Fruit fly (Drosophila melanogaster) whole organism, embryonic: Measurements from ENCODE around the gene Setx.

ENCODE experiments used
- Asciz ChIP-seq: fragments of 200-800 bp; sonication (Bioruptor generic); optimal IDR thresholded peaks from 2 replicates; lab custom pipeline; 2017; ENCODE audit warnings: missing biosample characterization, mild to moderate bottlenecking, missing genetic modification characterization, missing genetic modification reagents
- B-H1 ChIP-seq: fragments of 200-800 bp; sonication (Bioruptor generic); IDR thresholded peaks from 3 replicates; pipeline ENCODE4 v1.3.6; 2022; ENCODE audit warnings: missing biosample characterization, missing genetic modification characterization
- C15 ChIP-seq: fragments of 200-800 bp; sonication (Bioruptor generic); IDR thresholded peaks from 3 replicates; pipeline ENCODE4 v1.3.6; 2022; ENCODE audit warnings: missing biosample characterization, missing genetic modification characterization
- CG11723 ChIP-seq: fragments of 200-800 bp; sonication (Bioruptor generic); optimal IDR thresholded peaks from 2 replicates; lab custom pipeline; 2017; ENCODE audit warnings: missing biosample characterization, mild to moderate bottlenecking, missing genetic modification characterization
- CG14860 ChIP-seq: fragments of 200-800 bp; sonication (Bioruptor generic); IDR thresholded peaks from 3 replicates; pipeline ENCODE4 v1.3.6; 2022; ENCODE audit warnings: missing biosample characterization, missing genetic modification characterization; ENCODE audit not compliant: partially characterized antibody
- CG1602 ChIP-seq: fragments of 200-800 bp; sonication (Bioruptor generic); optimal IDR thresholded peaks from 3 replicates; lab custom pipeline; 2016; ENCODE audit warnings: missing biosample characterization, missing genetic modification characterization
- CG17802 ChIP-seq: fragments of 200-800 bp; sonication (Bioruptor generic); optimal IDR thresholded peaks from 2 replicates; lab custom pipeline; 2018; ENCODE audit warnings: missing biosample characterization, mild to moderate bottlenecking, missing genetic modification characterization, moderate library complexity
- CG2120 ChIP-seq: fragments of 200-800 bp; sonication (Bioruptor generic); optimal IDR thresholded peaks from 3 replicates; lab custom pipeline; 2016; ENCODE audit warnings: missing biosample characterization, missing genetic modification characterization
- CG2199 ChIP-seq: fragments of 200-800 bp; sonication (Bioruptor generic); IDR thresholded peaks from 3 replicates; pipeline ENCODE4 v1.3.6; 2022; ENCODE audit warnings: missing biosample characterization, missing genetic modification characterization
- CG2712 ChIP-seq: fragments of 200-800 bp; optimal IDR thresholded peaks from 3 replicates; lab custom pipeline; 2019; ENCODE audit warnings: missing biosample characterization, mild to moderate bottlenecking, missing genetic modification characterization, moderate library complexity
- CG30403 ChIP-seq: fragments of 200-800 bp; sonication (Bioruptor generic); optimal IDR thresholded peaks from 3 replicates; lab custom pipeline; 2016; ENCODE audit warnings: missing biosample characterization, missing genetic modification characterization
- CG31388 ChIP-seq: fragments of 200-800 bp; sonication (Bioruptor generic); optimal IDR thresholded peaks from 2 replicates; lab custom pipeline; 2016; ENCODE audit warnings: missing biosample characterization, missing genetic modification characterization
- CG32532 ChIP-seq: fragments of 200-800 bp; sonication (Bioruptor generic); IDR thresholded peaks from 2 replicates; pipeline ENCODE4 v1.3.6; 2022; ENCODE audit warnings: missing biosample characterization, missing genetic modification characterization
- CG32767 ChIP-seq: fragments of 200-800 bp; sonication (Bioruptor generic); IDR thresholded peaks from 2 replicates; pipeline ENCODE4 v1.3.6; 2022; ENCODE audit warnings: missing biosample characterization, missing genetic modification characterization
- CG43689 ChIP-seq: fragments of 200-800 bp; sonication (Bioruptor generic); IDR thresholded peaks from 2 replicates; pipeline ENCODE4 v1.3.6; 2022; ENCODE audit warnings: missing biosample characterization, missing genetic modification characterization
- CG9876 ChIP-seq: fragments of 200-800 bp; sonication (Bioruptor generic); optimal IDR thresholded peaks from 2 replicates; lab custom pipeline; 2016; ENCODE audit warnings: missing biosample characterization, missing genetic modification characterization
- CG9932 ChIP-seq: fragments of 200-800 bp; sonication (Bioruptor generic); IDR thresholded peaks from 2 replicates; pipeline ENCODE4 v1.3.6; 2022; ENCODE audit warnings: missing biosample characterization, missing genetic modification characterization
- CHES-1-like ChIP-seq: fragments of 200-800 bp; sonication (Bioruptor generic); optimal IDR thresholded peaks from 2 replicates; lab custom pipeline; 2016; ENCODE audit warnings: missing biosample characterization, missing genetic modification characterization
- CoRest ChIP-seq: fragments of 200-800 bp; sonication (Bioruptor generic); optimal IDR thresholded peaks from 3 replicates; lab custom pipeline; 2018; ENCODE audit warnings: missing biosample characterization, mild to moderate bottlenecking, missing genetic modification characterization, moderate library complexity
- CrebB ChIP-seq: fragments of 200-800 bp; sonication (Bioruptor generic); optimal IDR thresholded peaks from 3 replicates; lab custom pipeline; 2018; ENCODE audit warnings: missing biosample characterization, mild to moderate bottlenecking, missing genetic modification characterization
- Dll ChIP-seq: fragments of 200-800 bp; sonication (Bioruptor generic); IDR thresholded peaks from 4 replicates; pipeline ENCODE4 v1.3.6; 2022; ENCODE audit warnings: missing biosample characterization, missing genetic modification characterization; ENCODE audit not compliant: partially characterized antibody
- Dref ChIP-seq: fragments of 200-800 bp; sonication (Bioruptor generic); IDR thresholded peaks from 2 replicates; pipeline ENCODE4 v1.3.6; 2022; ENCODE audit warnings: missing biosample characterization, missing genetic modification characterization
- Ets97D ChIP-seq: fragments of 200-800 bp; sonication (Bioruptor generic); optimal IDR thresholded peaks from 3 replicates; lab custom pipeline; 2016; ENCODE audit warnings: missing biosample characterization, missing genetic modification characterization
- Hand ChIP-seq: fragments of 200-800 bp; sonication (Bioruptor generic); optimal IDR thresholded peaks from 2 replicates; lab custom pipeline; 2017; ENCODE audit warnings: mild to moderate bottlenecking, missing biosample characterization, missing genetic modification reagents, missing genetic modification characterization
- Hsf ChIP-seq: fragments of 200-800 bp; sonication (Bioruptor generic); optimal IDR thresholded peaks from 3 replicates; lab custom pipeline; 2016; ENCODE audit warnings: missing biosample characterization, missing genetic modification characterization
- MESR4 ChIP-seq: fragments of 200-800 bp; sonication (Bioruptor generic); optimal IDR thresholded peaks from 2 replicates; lab custom pipeline; 2018; ENCODE audit warnings: missing biosample characterization, mild to moderate bottlenecking, missing genetic modification characterization, moderate library complexity
- Mrtf ChIP-seq: fragments of 200-800 bp; sonication (Bioruptor generic); IDR thresholded peaks from 3 replicates; pipeline ENCODE4 v1.3.6; 2022; ENCODE audit warnings: missing biosample characterization, missing genetic modification characterization
- Neu2 ChIP-seq: fragments of 200-800 bp; sonication (Bioruptor generic); optimal IDR thresholded peaks from 3 replicates; lab custom pipeline; 2016; ENCODE audit warnings: missing biosample characterization, missing genetic modification characterization, borderline replicate concordance
- Opbp ChIP-seq: fragments of 200-800 bp; sonication (Bioruptor generic); IDR thresholded peaks from 3 replicates; pipeline ENCODE4 v1.3.6; 2022; ENCODE audit warnings: missing biosample characterization, missing genetic modification characterization; ENCODE audit not compliant: partially characterized antibody
- Optix ChIP-seq: fragments of 200-800 bp; sonication (Bioruptor generic); IDR thresholded peaks from 3 replicates; pipeline ENCODE4 v1.3.6; 2022; ENCODE audit warnings: missing biosample characterization, missing genetic modification characterization
- Ravus ChIP-seq: fragments of 200-800 bp; sonication (Bioruptor generic); IDR thresholded peaks from 2 replicates; pipeline ENCODE4 v1.3.6; 2022; ENCODE audit warnings: missing biosample characterization, missing genetic modification characterization
- Sox102F ChIP-seq: fragments of 200-800 bp; sonication (Bioruptor generic); optimal IDR thresholded peaks from 2 replicates; lab custom pipeline; 2018; ENCODE audit warnings: missing biosample characterization, mild to moderate bottlenecking, missing genetic modification characterization, moderate library complexity
- Sry-δ ChIP-seq: fragments of 200-800 bp; sonication (Bioruptor generic); optimal IDR thresholded peaks from 2 replicates; lab custom pipeline; 2016; ENCODE audit warnings: missing biosample characterization, missing genetic modification characterization
- ap ChIP-seq: fragments of 200-800 bp; sonication (Bioruptor generic); IDR thresholded peaks from 2 replicates; pipeline ENCODE4 v1.3.6; 2022; ENCODE audit warnings: missing biosample characterization, missing genetic modification characterization
- bsh ChIP-seq, 2 experiments: fragments of 200-800 bp; sonication (Bioruptor generic); optimal IDR thresholded peaks; 2 replicates each; lab custom pipeline; 2017 to 2018; ENCODE audit warnings: mild to moderate bottlenecking in 2 of 2, missing biosample characterization in 2 of 2, missing genetic modification characterization in 2 of 2, moderate library complexity in 1 of 2
- cato ChIP-seq: fragments of 200-800 bp; sonication (Bioruptor generic); optimal IDR thresholded peaks from 2 replicates; lab custom pipeline; 2016; ENCODE audit warnings: missing biosample characterization, missing genetic modification characterization, borderline replicate concordance
- ci ChIP-seq: fragments of 200-800 bp; sonication (Bioruptor generic); IDR thresholded peaks from 3 replicates; pipeline ENCODE4 v1.3.6; 2022; ENCODE audit warnings: missing biosample characterization, missing genetic modification characterization
- corto ChIP-seq: fragments of 200-800 bp; sonication (Bioruptor generic); optimal IDR thresholded peaks from 2 replicates; lab custom pipeline; 2016; ENCODE audit warnings: missing biosample characterization, mild to moderate bottlenecking, missing genetic modification characterization, moderate library complexity
- dmrt11E ChIP-seq: fragments of 200-800 bp; sonication (Bioruptor generic); optimal IDR thresholded peaks from 3 replicates; lab custom pipeline; 2018; ENCODE audit warnings: missing biosample characterization, mild to moderate bottlenecking, missing genetic modification characterization, moderate library complexity
- grau ChIP-seq: fragments of 200-800 bp; optimal IDR thresholded peaks from 3 replicates; lab custom pipeline; 2019; ENCODE audit warnings: missing biosample characterization, mild to moderate bottlenecking, missing genetic modification characterization, moderate library complexity
- ind ChIP-seq: fragments of 200-800 bp; sonication (Bioruptor generic); optimal IDR thresholded peaks from 3 replicates; lab custom pipeline; 2016; ENCODE audit warnings: missing biosample characterization, missing genetic modification characterization
- inv ChIP-seq: fragments of 200-800 bp; sonication (Bioruptor generic); IDR thresholded peaks from 2 replicates; pipeline ENCODE4 v1.3.6; 2022; ENCODE audit warnings: missing biosample characterization, missing genetic modification characterization; ENCODE audit not compliant: partially characterized antibody
- lola ChIP-seq, 3 experiments: fragments of >200 bp in 2 of 3; fragments of 200-800 bp in 1 of 3; sonication (Bioruptor generic) in 1 of 3; optimal IDR thresholded peaks; 2 replicates each; lab custom pipeline; 2017 to 2019; ENCODE audit warnings: missing biosample characterization in 3 of 3, missing genetic modification characterization in 3 of 3, mild to moderate bottlenecking in 1 of 3, moderate library complexity in 1 of 3
- otp ChIP-seq: fragments of 200-800 bp; sonication (Bioruptor generic); IDR thresholded peaks from 3 replicates; pipeline ENCODE4, ENCODE4 v1.3.6; 2022; ENCODE audit warnings: missing biosample characterization, missing genetic modification characterization
- pho ChIP-seq: fragments of 200-800 bp; sonication (Bioruptor generic); optimal IDR thresholded peaks from 2 replicates; lab custom pipeline; 2016; ENCODE audit warnings: missing biosample characterization, missing genetic modification characterization
- sqz ChIP-seq: fragments of 200-800 bp; sonication (Bioruptor generic); optimal IDR thresholded peaks from 3 replicates; lab custom pipeline; 2018; ENCODE audit warnings: missing biosample characterization, mild to moderate bottlenecking, missing genetic modification characterization
- wdn ChIP-seq: fragments of 200-800 bp; sonication (Bioruptor generic); IDR thresholded peaks from 2 replicates; pipeline ENCODE4 v1.3.6; 2022; ENCODE audit warnings: missing biosample characterization, missing genetic modification characterization
- zfh2 ChIP-seq: fragments of 200-800 bp; sonication (Bioruptor generic); optimal IDR thresholded peaks from 2 replicates; lab custom pipeline; 2016; ENCODE audit warnings: missing biosample characterization, missing genetic modification characterization

Gene Setx

DNA sequence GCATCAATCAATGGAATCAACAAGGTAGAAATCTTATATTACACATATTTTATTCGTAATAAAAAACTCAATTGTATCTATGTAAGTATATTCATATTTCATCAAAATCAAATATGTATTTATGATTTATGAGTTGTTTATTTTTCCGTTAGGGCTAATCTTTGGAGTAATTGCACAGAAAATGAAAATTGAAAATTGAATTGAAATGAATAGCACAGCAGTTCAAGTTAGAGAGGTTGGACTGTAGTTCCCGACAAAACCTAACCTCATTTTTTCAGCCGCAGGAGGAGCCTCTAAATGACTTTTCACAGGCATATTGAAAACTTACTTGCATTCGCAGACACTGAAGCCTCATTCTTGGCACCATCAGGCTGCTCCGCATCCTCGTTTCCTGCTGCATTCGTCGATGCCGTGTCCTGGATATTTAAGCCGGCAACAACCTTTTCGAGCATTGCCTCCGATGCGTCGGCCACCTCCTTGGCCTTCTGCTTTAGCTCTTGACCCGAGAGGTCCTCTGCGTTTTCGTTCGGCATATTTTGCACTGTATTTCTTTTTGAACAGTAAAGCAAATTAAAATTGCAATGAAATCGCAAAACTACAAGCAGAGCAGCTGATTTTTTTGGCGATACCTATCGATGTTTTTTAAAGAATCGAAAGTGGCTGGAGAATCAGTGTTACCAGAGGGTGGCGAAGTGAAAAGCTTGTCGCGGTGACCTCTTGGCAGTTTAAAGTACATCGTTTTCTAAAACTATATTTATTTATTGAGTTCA is 40.7 kb upstream of the Setx start, which contains the start of gene Nmt (continued):
- no peak for TF ChIP-seq ap
- TF ChIP-seq CG9932 (GFP tag; lab: Robert Waterston, UW), result peak; percentile 72
- TF ChIP-seq ci (GFP tag; lab: Robert Waterston, UW), result peak; percentile 64; the same call in 1 of the 3 replicates
- peak; percentile 75 for TF ChIP-seq Dref (GFP tag; lab: Robert Waterston, UW)
- TF ChIP-seq CG32767, result no peak
- peak; percentile 91 for TF ChIP-seq grau (tag; lab: Kevin White, UChicago)
- TF ChIP-seq zfh2, result peak; percentile 25
- TF ChIP-seq CG1602 (GFP tag; lab: Kevin White, UChicago), result peak; percentile 26
- peak; percentile 45 for TF ChIP-seq MESR4 (GFP tag; lab: Kevin White, UChicago)
- peak in 1 of 3 experiments; percentile 5 for TF ChIP-seq lola (GFP tag; optimal IDR thresholded peaks at IDR 0.05; lab: Kevin White, UChicago)
- peak; percentile 32 for TF ChIP-seq Ets97D (GFP tag; lab: Kevin White, UChicago)
- TF ChIP-seq B-H1 (GFP tag; lab: Robert Waterston, UW), result peak; percentile 13; the same call in 1 of the 3 replicates
- peak; percentile 57 for TF ChIP-seq Sox102F (GFP tag; lab: Kevin White, UChicago)
- TF ChIP-seq CG17802 (tag; lab: Kevin White, UChicago), result no peak
- TF ChIP-seq otp (GFP tag; lab: Robert Waterston, UW), result no peak
- TF ChIP-seq Dll (GFP tag; lab: Robert Waterston, UW), result peak; percentile 82
- peak; percentile 68 for TF ChIP-seq Sry-δ (GFP tag; lab: Kevin White, UChicago)
- TF ChIP-seq CG31388 (GFP tag; lab: Kevin White, UChicago), result no peak
- peak; percentile 46 for TF ChIP-seq CG30403 (GFP tag; lab: Kevin White, UChicago)
- TF ChIP-seq dmrt11E (tag; lab: Kevin White, UChicago), result peak; percentile 6
- TF ChIP-seq Hand (GFP tag; lab: Kevin White, UChicago), result no peak
- peak; percentile 64 for TF ChIP-seq CG32532 (GFP tag; lab: Robert Waterston, UW)
- TF ChIP-seq ind (GFP tag; lab: Kevin White, UChicago), result peak; percentile 44
- no peak for TF ChIP-seq CG11723 (GFP tag; lab: Kevin White, UChicago)
- peak; percentile 30 for TF ChIP-seq Hsf
- peak; percentile 84 for TF ChIP-seq Opbp (GFP tag; lab: Robert Waterston, UW)
- TF ChIP-seq wdn, result no peak
- no peak for TF ChIP-seq CrebB
- peak; percentile 67 for TF ChIP-seq CG2120
- no peak for TF ChIP-seq CG2712 (tag; lab: Kevin White, UChicago)
- no peak for TF ChIP-seq CG9876 (GFP tag; lab: Kevin White, UChicago)
- TF ChIP-seq CG43689 (GFP tag; lab: Robert Waterston, UW), result 0 out of 2 replicates have a peak, but pooled peaks have one; percentile 36
- peak; percentile 3 for TF ChIP-seq CHES-1-like (GFP tag; lab: Kevin White, UChicago)
- no peak for TF ChIP-seq CoRest (tag; lab: Kevin White, UChicago)
- TF ChIP-seq C15, result no peak
- TF ChIP-seq sqz (GFP tag; lab: Kevin White, UChicago), result no peak
- TF ChIP-seq CG14860 (GFP tag; lab: Robert Waterston, UW), result peak; percentile 53; the same call in 2 of the 3 replicates
- no peak for TF ChIP-seq Asciz (GFP tag; lab: Kevin White, UChicago)
- TF ChIP-seq inv (GFP tag; lab: Robert Waterston, UW), result peak; percentile 66
- no peak for TF ChIP-seq Neu2 (GFP tag; lab: Kevin White, UChicago)
- peak; percentile 7 for TF ChIP-seq pho
- peak in 1 of 2 experiments; percentile 43 for TF ChIP-seq bsh (GFP tag; optimal IDR thresholded peaks at IDR 0.05; lab: Kevin White, UChicago)
- TF ChIP-seq Ravus (GFP tag; lab: Robert Waterston, UW), result no peak
- no peak for TF ChIP-seq CG2199 (GFP tag; lab: Robert Waterston, UW)
- TF ChIP-seq Optix (GFP tag; lab: Robert Waterston, UW), result no peak
- no peak for TF ChIP-seq Mrtf (GFP tag; lab: Robert Waterston, UW)
- no peak for TF ChIP-seq corto
- no peak for TF ChIP-seq cato (GFP tag; lab: Kevin White, UChicago)
